Worm (Caenorhabditis elegans): ENCODE results near the gene gadr-2.

The gadr-2 gene

DNA sequence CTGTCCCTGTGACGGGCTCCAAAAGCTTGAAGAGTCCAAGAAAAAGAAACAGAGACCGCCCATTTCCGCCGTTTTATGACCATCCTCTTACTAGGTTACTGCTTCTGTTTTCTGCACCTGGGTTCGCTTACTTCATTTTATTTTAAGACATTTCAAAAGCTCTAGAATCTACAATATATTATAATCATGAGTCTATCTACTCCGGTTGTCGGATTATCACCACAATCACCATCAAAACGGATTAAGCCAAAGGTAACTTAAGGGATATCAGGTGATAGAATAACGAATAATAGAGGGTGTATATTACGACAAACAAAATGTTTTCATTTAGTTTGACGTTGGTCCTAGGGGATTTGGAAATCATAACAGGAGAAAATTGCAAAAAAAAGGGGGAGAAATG, 52.6 kb downstream of the gadr-2 start:
- TF ChIP-seq tbx-11 (GFP tag; IDR thresholded peaks at IDR 0.05) (no peak), B0310.2 (tag; optimal IDR thresholded peaks at IDR 0.05) (no peak), tra-4 (tag; optimal IDR thresholded peaks at IDR 0.05) (no peak), ceh-13 (GFP tag; optimal IDR thresholded peaks at IDR 0.05) (no peak), F13C5.2 (tag; optimal IDR thresholded peaks at IDR 0.05) (no peak), ets-7 (tag; optimal IDR thresholded peaks at IDR 0.05) (no peak), scrt-1 (GFP tag; IDR thresholded peaks at IDR 0.05) (no peak), sea-1 (GFP tag; conservative IDR thresholded peaks at IDR 0.05) (no peak), hmg-4 (GFP tag; optimal IDR thresholded peaks at IDR 0.05) (no peak), flt-1 (GFP tag; IDR thresholded peaks at IDR 0.05) (no peak), ceh-36 (tag; optimal IDR thresholded peaks at IDR 0.05) (no peak), ama-1 (optimal IDR thresholded peaks at IDR 0.05) (no peak), hmbx-1 (tag; optimal IDR thresholded peaks at IDR 0.05) (no peak), aly-1 (tag; optimal IDR thresholded peaks at IDR 0.05) (no peak)

Data from whole organism, early embryonic.